Fruit fly (Drosophila melanogaster) whole organism, prepupa: ENCODE measurements around the gene PLCXD.

Experiments used
- Blimp-1 ChIP-seq: fragments of 200-800 bp; sonication (Bioruptor generic); optimal IDR thresholded peaks from 3 replicates; lab custom pipeline; 2017; ENCODE audit warnings: missing biosample characterization, missing genetic modification characterization, mild to moderate bottlenecking, moderate library complexity, missing genetic modification reagents
- CG10631 ChIP-seq: fragments of 200-800 bp; sonication (Bioruptor generic); optimal IDR thresholded peaks from 2 replicates; lab custom pipeline; 2016; ENCODE audit warnings: missing biosample characterization, missing genetic modification characterization
- CG10669 ChIP-seq: fragments of 200-800 bp; sonication (Bioruptor generic); optimal IDR thresholded peaks from 3 replicates; lab custom pipeline; 2018; ENCODE audit warnings: missing biosample characterization, mild to moderate bottlenecking, missing genetic modification characterization, moderate library complexity
- CG11294 ChIP-seq: fragments of 200-800 bp; sonication (Bioruptor generic); IDR thresholded peaks from 2 replicates; pipeline ENCODE4 v1.3.6; 2022; ENCODE audit warnings: missing biosample characterization, missing genetic modification characterization
- CG11762 ChIP-seq: fragments of 200-800 bp; sonication (Bioruptor generic); optimal IDR thresholded peaks from 3 replicates; lab custom pipeline; 2016; ENCODE audit warnings: missing biosample characterization, missing genetic modification characterization; ENCODE audit not compliant: insufficient read depth
- CG11902 ChIP-seq: fragments of 200-800 bp; sonication (Bioruptor generic); optimal IDR thresholded peaks from 3 replicates; lab custom pipeline; 2016; ENCODE audit warnings: missing biosample characterization, missing genetic modification characterization
- CG15336 ChIP-seq: fragments of 200-800 bp; sonication (Bioruptor generic); IDR thresholded peaks from 2 replicates; pipeline ENCODE4 v1.3.6; 2022; ENCODE audit warnings: missing biosample characterization, missing genetic modification characterization
- CG1621 ChIP-seq: fragments of 200-800 bp; sonication (Bioruptor generic); optimal IDR thresholded peaks from 3 replicates; lab custom pipeline; 2018; ENCODE audit warnings: missing biosample characterization, mild to moderate bottlenecking, missing genetic modification characterization
- CG16779 ChIP-seq: fragments of 200-800 bp; sonication (Bioruptor generic); optimal IDR thresholded peaks from 3 replicates; lab custom pipeline; 2017; ENCODE audit warnings: missing biosample characterization, mild to moderate bottlenecking, missing genetic modification characterization
- CG3032 ChIP-seq: fragments of 200-800 bp; optimal IDR thresholded peaks from 2 replicates; lab custom pipeline; 2019; ENCODE audit warnings: missing biosample characterization, mild to moderate bottlenecking, missing genetic modification characterization, moderate library complexity
- CG31627 ChIP-seq: fragments of 200-800 bp; sonication (Bioruptor generic); optimal IDR thresholded peaks from 3 replicates; lab custom pipeline; 2016; ENCODE audit warnings: missing biosample characterization, missing genetic modification characterization
- CG32006 ChIP-seq: fragments of 200-800 bp; sonication (Bioruptor generic); optimal IDR thresholded peaks from 3 replicates; lab custom pipeline; 2017; ENCODE audit warnings: missing biosample characterization, mild to moderate bottlenecking, missing genetic modification characterization
- CG34406 ChIP-seq: fragments of 200-800 bp; sonication (Bioruptor generic); optimal IDR thresholded peaks from 3 replicates; lab custom pipeline; 2016; ENCODE audit warnings: missing biosample characterization, missing genetic modification characterization
- CG3919 ChIP-seq: fragments of 200-800 bp; sonication (Bioruptor generic); optimal IDR thresholded peaks from 3 replicates; lab custom pipeline; 2016; ENCODE audit warnings: missing biosample characterization, missing genetic modification characterization
- CG6163 ChIP-seq: fragments of 200-800 bp; sonication (Bioruptor generic); IDR thresholded peaks from 3 replicates; pipeline ENCODE4 v1.3.6; 2022; ENCODE audit warnings: missing biosample characterization, missing genetic modification characterization
- CG6276 ChIP-seq: fragments of 200-800 bp; sonication (Bioruptor generic); optimal IDR thresholded peaks from 2 replicates; lab custom pipeline; 2017; ENCODE audit warnings: missing biosample characterization, mild to moderate bottlenecking, missing genetic modification characterization
- CG6792 ChIP-seq: fragments of 200-800 bp; sonication (Bioruptor generic); optimal IDR thresholded peaks from 3 replicates; lab custom pipeline; 2016; ENCODE audit warnings: missing biosample characterization, missing genetic modification characterization
- CG6808 ChIP-seq: fragments of 200-800 bp; sonication (Bioruptor generic); optimal IDR thresholded peaks from 3 replicates; lab custom pipeline; 2017; ENCODE audit warnings: missing biosample characterization, missing genetic modification characterization, mild to moderate bottlenecking, moderate library complexity, missing genetic modification reagents
- CG6854 ChIP-seq: fragments of 200-800 bp; sonication (Bioruptor generic); optimal IDR thresholded peaks from 2 replicates; lab custom pipeline; 2017; ENCODE audit warnings: missing biosample characterization, mild to moderate bottlenecking, missing genetic modification characterization
- CG7368 ChIP-seq: fragments of 200-800 bp; sonication (Bioruptor generic); optimal IDR thresholded peaks from 3 replicates; lab custom pipeline; 2016; ENCODE audit warnings: missing biosample characterization, missing genetic modification characterization
- CG8119 ChIP-seq: fragments of 200-800 bp; sonication (Bioruptor generic); IDR thresholded peaks from 3 replicates; pipeline ENCODE4 v1.3.6; 2022; ENCODE audit warnings: missing biosample characterization, missing genetic modification characterization
- CG8319 ChIP-seq: fragments of 200-800 bp; sonication (Bioruptor generic); optimal IDR thresholded peaks from 3 replicates; lab custom pipeline; 2016; ENCODE audit warnings: missing biosample characterization, missing genetic modification characterization
- CG8632 ChIP-seq: fragments of 200-800 bp; sonication (Bioruptor generic); optimal IDR thresholded peaks from 3 replicates; lab custom pipeline; 2016; ENCODE audit warnings: missing biosample characterization, missing genetic modification characterization
- CG9139 ChIP-seq: fragments of 200-800 bp; sonication (Bioruptor generic); optimal IDR thresholded peaks from 3 replicates; lab custom pipeline; 2017; ENCODE audit warnings: missing biosample characterization, mild to moderate bottlenecking, missing genetic modification characterization
- Eip75B ChIP-seq: fragments of 200-800 bp; sonication (Bioruptor generic); optimal IDR thresholded peaks from 3 replicates; lab custom pipeline; 2016; ENCODE audit warnings: missing biosample characterization, missing genetic modification characterization
- Eip78C ChIP-seq: fragments of 200-800 bp; sonication (Bioruptor generic); peaks from one replicate; lab custom pipeline; 2016; ENCODE audit warnings: missing biosample characterization, missing genetic modification characterization
- Eip93F ChIP-seq: fragments of 200-800 bp; sonication (Bioruptor generic); optimal IDR thresholded peaks from 2 replicates; lab custom pipeline; 2016; ENCODE audit warnings: missing biosample characterization, mild to moderate bottlenecking, missing genetic modification characterization
- Ets21C ChIP-seq: fragments of 200-800 bp; sonication (Bioruptor generic); optimal IDR thresholded peaks from 3 replicates; lab custom pipeline; 2016; ENCODE audit warnings: missing biosample characterization, missing genetic modification characterization
- Ets96B ChIP-seq: fragments of 200-800 bp; optimal IDR thresholded peaks from 2 replicates; lab custom pipeline; 2019; ENCODE audit warnings: missing biosample characterization, mild to moderate bottlenecking, missing genetic modification characterization, moderate library complexity
- Hr39 ChIP-seq: fragments of 200-800 bp; sonication (Bioruptor generic); optimal IDR thresholded peaks from 2 replicates; lab custom pipeline; 2016; ENCODE audit warnings: missing biosample characterization, missing genetic modification characterization
- Hr4 ChIP-seq: fragments of 200-800 bp; sonication (Bioruptor generic); optimal IDR thresholded peaks from 3 replicates; lab custom pipeline; 2016; ENCODE audit warnings: missing biosample characterization, missing genetic modification characterization
- Met ChIP-seq: fragments of 200-800 bp; sonication (Bioruptor generic); optimal IDR thresholded peaks from 3 replicates; lab custom pipeline; 2016; ENCODE audit warnings: missing biosample characterization, missing genetic modification characterization
- OdsH ChIP-seq: fragments of 200-800 bp; sonication (Bioruptor generic); optimal IDR thresholded peaks from 3 replicates; lab custom pipeline; 2016; ENCODE audit warnings: missing biosample characterization, missing genetic modification characterization
- Smox ChIP-seq: fragments of 200-800 bp; sonication (Bioruptor generic); optimal IDR thresholded peaks from 3 replicates; lab custom pipeline; 2016; ENCODE audit warnings: missing biosample characterization, missing genetic modification characterization
- Sox102F ChIP-seq: fragments of 200-800 bp; sonication (Bioruptor generic); optimal IDR thresholded peaks from 2 replicates; lab custom pipeline; 2016; ENCODE audit warnings: missing biosample characterization, mild to moderate bottlenecking, missing genetic modification characterization
- Sox14 ChIP-seq: fragments of 200-800 bp; sonication (Bioruptor generic); optimal IDR thresholded peaks from 3 replicates; lab custom pipeline; 2016; ENCODE audit warnings: missing biosample characterization, missing genetic modification characterization
- Sox15 ChIP-seq: fragments of 200-800 bp; sonication (Bioruptor generic); optimal IDR thresholded peaks from 3 replicates; lab custom pipeline; 2016; ENCODE audit warnings: missing biosample characterization, missing genetic modification characterization
- achi ChIP-seq: fragments of 200-800 bp; sonication (Bioruptor generic); optimal IDR thresholded peaks from 3 replicates; lab custom pipeline; 2016; ENCODE audit warnings: missing biosample characterization, missing genetic modification characterization
- acj6 ChIP-seq: fragments of 200-800 bp; sonication (Bioruptor generic); optimal IDR thresholded peaks from 3 replicates; lab custom pipeline; 2016; ENCODE audit warnings: missing biosample characterization, missing genetic modification characterization
- cyc ChIP-seq: fragments of 200-800 bp; sonication (Bioruptor generic); optimal IDR thresholded peaks from 3 replicates; lab custom pipeline; 2016; ENCODE audit warnings: missing biosample characterization, missing genetic modification characterization
- dac ChIP-seq: fragments of 200-800 bp; sonication (Bioruptor generic); optimal IDR thresholded peaks from 2 replicates; lab custom pipeline; 2017; ENCODE audit warnings: missing biosample characterization, mild to moderate bottlenecking, missing genetic modification characterization
- eg ChIP-seq: fragments of 200-800 bp; sonication (Bioruptor generic); IDR thresholded peaks from 3 replicates; pipeline ENCODE4 v1.3.6; 2022; ENCODE audit warnings: missing biosample characterization, missing genetic modification characterization
- esn ChIP-seq: fragments of 200-800 bp; sonication (Bioruptor generic); optimal IDR thresholded peaks from 2 replicates; lab custom pipeline; 2016; ENCODE audit warnings: missing biosample characterization, mild to moderate bottlenecking, missing genetic modification characterization, moderate library complexity
- fd59A ChIP-seq: fragments of 200-800 bp; sonication (Bioruptor generic); optimal IDR thresholded peaks from 2 replicates; lab custom pipeline; 2017; ENCODE audit warnings: missing biosample characterization, mild to moderate bottlenecking, missing genetic modification characterization, missing genetic modification reagents
- fd85E ChIP-seq: fragments of 200-800 bp; sonication (Bioruptor generic); optimal IDR thresholded peaks from 3 replicates; lab custom pipeline; 2016; ENCODE audit warnings: missing biosample characterization, missing genetic modification characterization
- fkh ChIP-seq: fragments of 200-800 bp; sonication (Bioruptor generic); optimal IDR thresholded peaks from 3 replicates; lab custom pipeline; 2017; ENCODE audit warnings: missing biosample characterization, mild to moderate bottlenecking, missing genetic modification characterization, moderate library complexity
- net ChIP-seq: fragments of 200-800 bp; sonication (Bioruptor generic); optimal IDR thresholded peaks from 3 replicates; lab custom pipeline; 2016; ENCODE audit warnings: missing biosample characterization, missing genetic modification characterization
- pdm3 ChIP-seq: fragments of 200-800 bp; sonication (Bioruptor generic); optimal IDR thresholded peaks from 3 replicates; lab custom pipeline; 2016; ENCODE audit warnings: missing biosample characterization, missing genetic modification characterization
- salr ChIP-seq, 2 experiments: fragments of 200-800 bp; sonication (Bioruptor generic); optimal IDR thresholded peaks; 3 replicates each; lab custom pipeline; 2016 to 2018; ENCODE audit warnings: missing biosample characterization in 2 of 2, missing genetic modification characterization in 2 of 2, mild to moderate bottlenecking in 1 of 2
- spab ChIP-seq: fragments of 200-800 bp; sonication (Bioruptor generic); optimal IDR thresholded peaks from 2 replicates; lab custom pipeline; 2017; ENCODE audit warnings: missing biosample characterization, mild to moderate bottlenecking, missing genetic modification characterization, missing genetic modification reagents
- ss ChIP-seq, 2 experiments: fragments of 200-800 bp; sonication (Bioruptor generic); optimal IDR thresholded peaks; 2 replicates in 1 of 2; 3 replicates in 1 of 2; lab custom pipeline; 2017 to 2018; ENCODE audit warnings: mild to moderate bottlenecking in 2 of 2, missing biosample characterization in 2 of 2, missing genetic modification characterization in 2 of 2, moderate library complexity in 1 of 2
- topi ChIP-seq: fragments of 200-800 bp; sonication (Bioruptor generic); optimal IDR thresholded peaks from 3 replicates; lab custom pipeline; 2016; ENCODE audit warnings: missing biosample characterization, missing genetic modification characterization
- vri ChIP-seq: fragments of 200-800 bp; sonication (Bioruptor generic); optimal IDR thresholded peaks from 3 replicates; lab custom pipeline; 2016; ENCODE audit warnings: missing biosample characterization, mild to moderate bottlenecking, missing genetic modification characterization

The PLCXD gene

DNA sequence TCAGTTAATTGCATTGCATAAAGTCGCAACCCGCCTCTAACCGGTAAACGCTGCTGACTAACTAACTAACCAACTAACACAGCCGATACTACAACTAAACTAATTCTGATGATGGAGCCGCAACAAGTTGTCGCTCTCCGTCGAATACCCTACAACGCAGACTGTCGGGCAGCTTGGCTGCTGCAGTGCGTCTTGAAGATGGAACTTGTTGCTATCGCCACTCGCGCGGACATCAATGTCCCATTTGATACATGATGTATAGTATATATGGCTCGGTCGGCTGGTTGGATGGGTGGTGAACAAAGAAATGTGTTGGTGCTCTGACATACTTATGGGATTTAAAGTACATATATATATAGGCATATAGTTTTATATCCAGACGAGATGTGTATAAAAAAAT, 23.7 kb upstream of the PLCXD start:
- peak; percentile 22 for TF ChIP-seq CG10631 (GFP tag; lab: Kevin White, UChicago)
- TF ChIP-seq Blimp-1 (GFP tag; lab: Kevin White, UChicago): no peak
- no peak for TF ChIP-seq fd85E (GFP tag; lab: Kevin White, UChicago)
- TF ChIP-seq CG10669 (GFP tag; lab: Kevin White, UChicago): no peak
- peak in 1 of 2 experiments; percentile 35 for TF ChIP-seq salr (GFP tag; optimal IDR thresholded peaks at IDR 0.05; lab: Kevin White, UChicago)
- TF ChIP-seq CG16779 (tag; lab: Kevin White, UChicago): no peak
- peak; percentile 42 for TF ChIP-seq CG3919
- TF ChIP-seq CG1621 (tag; lab: Kevin White, UChicago): peak; percentile 40
- TF ChIP-seq Sox15: no peak
- TF ChIP-seq acj6: no peak
- peak; percentile 27 for TF ChIP-seq spab (GFP tag; lab: Kevin White, UChicago)
- TF ChIP-seq achi (GFP tag; lab: Kevin White, UChicago): peak; percentile 8
- TF ChIP-seq CG9139: no peak
- peak; percentile 49 for TF ChIP-seq CG15336
- TF ChIP-seq Sox102F (GFP tag; lab: Kevin White, UChicago): peak; percentile 4
- peak; percentile 49 for TF ChIP-seq net (GFP tag; lab: Kevin White, UChicago)
- no peak for TF ChIP-seq CG6854 (GFP tag; lab: Kevin White, UChicago)
- no peak for TF ChIP-seq CG34406 (GFP tag; lab: Kevin White, UChicago)
- TF ChIP-seq CG8632 (GFP tag; lab: Kevin White, UChicago): no peak
- TF ChIP-seq Eip78C (GFP tag; lab: Kevin White, UChicago): peak; percentile 77
- no peak for TF ChIP-seq CG7368 (GFP tag; lab: Kevin White, UChicago)
- TF ChIP-seq CG8319 (GFP tag; lab: Kevin White, UChicago): no peak
- TF ChIP-seq CG11294 (GFP tag; lab: Robert Waterston, UW): no peak
- peak; percentile 21 for TF ChIP-seq Ets96B (tag; lab: Kevin White, UChicago)
- no peak for TF ChIP-seq Eip93F (GFP tag; lab: Kevin White, UChicago)
- TF ChIP-seq Eip75B (GFP tag; lab: Kevin White, UChicago): peak; percentile 4
- peak; percentile 25 for TF ChIP-seq fd59A (GFP tag; lab: Kevin White, UChicago)
- TF ChIP-seq pdm3 (GFP tag; lab: Kevin White, UChicago): no peak
- no peak for TF ChIP-seq CG6792 (GFP tag; lab: Kevin White, UChicago)
- TF ChIP-seq eg (GFP tag; lab: Robert Waterston, UW): peak; percentile 70; the same call in 2 of the 3 replicates
- no peak for TF ChIP-seq Hr4 (GFP tag; lab: Kevin White, UChicago)
- no peak for TF ChIP-seq dac (GFP tag; lab: Kevin White, UChicago)
- TF ChIP-seq CG31627 (GFP tag; lab: Kevin White, UChicago): peak; percentile 31
- no peak for TF ChIP-seq CG11902 (GFP tag; lab: Kevin White, UChicago)
- TF ChIP-seq CG3032 (tag; lab: Kevin White, UChicago): peak; percentile 38
- peak; percentile 55 for TF ChIP-seq CG6276 (GFP tag; lab: Kevin White, UChicago)
- peak; percentile 11 for TF ChIP-seq topi (GFP tag; lab: Kevin White, UChicago)
- no peak for TF ChIP-seq CG11762 (GFP tag; lab: Kevin White, UChicago)
- TF ChIP-seq Met (GFP tag; lab: Kevin White, UChicago): no peak
- peak; percentile 33 for TF ChIP-seq CG6808 (GFP tag; lab: Kevin White, UChicago)
- TF ChIP-seq CG6163 (GFP tag; lab: Robert Waterston, UW): peak; percentile 54; the same call in 2 of the 3 replicates
- peak; percentile 61 for TF ChIP-seq Sox14 (GFP tag; lab: Kevin White, UChicago)
- no peak for TF ChIP-seq vri (GFP tag; lab: Kevin White, UChicago)
- no peak for TF ChIP-seq CG8119 (GFP tag; lab: Robert Waterston, UW)
- peak; percentile 17 for TF ChIP-seq cyc (GFP tag; lab: Kevin White, UChicago)
- TF ChIP-seq fkh: no peak
- TF ChIP-seq esn: peak; percentile 51
- TF ChIP-seq CG32006: peak; percentile 7
- TF ChIP-seq Smox (GFP tag; lab: Kevin White, UChicago): no peak
- TF ChIP-seq Hr39 (GFP tag; lab: Kevin White, UChicago): no peak
- TF ChIP-seq OdsH: no peak
- no peak for TF ChIP-seq Ets21C (GFP tag; lab: Kevin White, UChicago)
- peak; percentile 35 to 44 for TF ChIP-seq ss (GFP tag; optimal IDR thresholded peaks at IDR 0.05; lab: Kevin White, UChicago)
